Worm (Caenorhabditis elegans): ENCODE measurements around the gene str-16.

DNA sequence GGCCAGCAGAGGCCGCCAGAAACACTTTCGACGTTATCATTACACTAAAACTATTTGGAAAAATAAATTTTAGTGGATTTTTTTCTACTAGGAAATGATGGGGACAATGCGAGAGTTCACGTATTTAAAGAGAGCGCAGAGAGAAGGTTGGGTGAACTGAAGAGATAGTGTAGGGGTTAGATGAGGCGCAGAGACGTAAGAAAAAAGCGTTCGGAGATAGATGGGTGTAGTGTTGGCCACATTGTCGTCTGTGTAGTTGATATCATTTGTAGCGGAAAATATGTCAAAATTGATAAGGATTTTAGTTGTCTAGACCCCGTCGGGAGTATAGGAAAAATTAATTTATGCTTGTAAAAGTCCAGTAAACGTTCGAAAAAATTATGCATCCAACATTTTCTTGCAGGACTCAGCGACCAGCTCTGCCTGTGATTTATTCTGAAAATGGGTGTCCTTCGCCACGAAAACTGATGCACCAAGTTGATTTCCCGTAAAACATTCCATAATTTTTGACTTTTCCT is 43.5 kb upstream of the str-16 start, which contains the start of the genes Y73C8B.3 and Y73C8B.9:
- TF ChIP-seq ces-1 (GFP tag; optimal IDR thresholded peaks at IDR 0.05) (no peak), snpc-4 (tag; optimal IDR thresholded peaks at IDR 0.05) (no peak), nhr-2 (tag; optimal IDR thresholded peaks at IDR 0.05) (no peak), cnd-1 (tag; optimal IDR thresholded peaks at IDR 0.05) (no peak), nhr-12 (tag; optimal IDR thresholded peaks at IDR 0.05) (no peak), unc-39 (tag; optimal IDR thresholded peaks at IDR 0.05) (no peak), zip-8 (tag; optimal IDR thresholded peaks at IDR 0.05) (no peak), mab-5 (tag; optimal IDR thresholded peaks at IDR 0.05) (no peak), lsy-2 (tag; optimal IDR thresholded peaks at IDR 0.05) (no peak)
